Fruit fly (Drosophila melanogaster) whole organism, pupa: ENCODE measurements around the gene CG42538.

Experiments
- CG10348 ChIP-seq: fragments of 200-800 bp; sonication (Bioruptor generic); IDR thresholded peaks from 2 replicates; pipeline ENCODE4 v1.3.6; 2022; ENCODE audit warnings: missing biosample characterization, missing genetic modification characterization
- CG12605 ChIP-seq: fragments of 200-800 bp; sonication (Bioruptor generic); IDR thresholded peaks from 2 replicates; pipeline ENCODE4 v1.3.6; 2022; ENCODE audit warnings: missing biosample characterization, missing genetic modification characterization
- CG14655 ChIP-seq: fragments of 200-800 bp; sonication (Bioruptor generic); optimal IDR thresholded peaks from 3 replicates; lab custom pipeline; 2017; ENCODE audit warnings: mild to moderate bottlenecking, missing biosample characterization, missing genetic modification reagents, missing genetic modification characterization
- CG15710 ChIP-seq: fragments of 200-800 bp; sonication (Bioruptor generic); optimal IDR thresholded peaks from 2 replicates; lab custom pipeline; 2018; ENCODE audit warnings: missing biosample characterization, mild to moderate bottlenecking, missing genetic modification characterization, moderate library complexity
- CG17806 ChIP-seq: fragments of 200-800 bp; sonication (Bioruptor generic); optimal IDR thresholded peaks from 2 replicates; lab custom pipeline; 2018; ENCODE audit warnings: missing biosample characterization, mild to moderate bottlenecking, missing genetic modification characterization, moderate library complexity
- CG32121 ChIP-seq: fragments of 200-800 bp; sonication (Bioruptor generic); IDR thresholded peaks from 2 replicates; pipeline ENCODE4 v1.3.6; 2022; ENCODE audit warnings: missing biosample characterization, missing genetic modification characterization
- CG34367 ChIP-seq: fragments of 200-800 bp; sonication (Bioruptor generic); optimal IDR thresholded peaks from 2 replicates; lab custom pipeline; 2018; ENCODE audit warnings: missing biosample characterization, mild to moderate bottlenecking, missing genetic modification characterization
- CG4496 ChIP-seq: fragments of 200-800 bp; sonication (Bioruptor generic); IDR thresholded peaks from 3 replicates; pipeline ENCODE4 v1.3.6; 2022; ENCODE audit warnings: missing biosample characterization, missing genetic modification characterization
- CG8159 ChIP-seq: fragments of 200-800 bp; sonication (Bioruptor generic); optimal IDR thresholded peaks from 3 replicates; lab custom pipeline; 2018; ENCODE audit warnings: missing biosample characterization, mild to moderate bottlenecking, missing genetic modification characterization, moderate library complexity
- CG8301 ChIP-seq: fragments of 200-800 bp; sonication (Bioruptor generic); optimal IDR thresholded peaks from 2 replicates; lab custom pipeline; 2018; ENCODE audit warnings: missing biosample characterization, mild to moderate bottlenecking, missing genetic modification characterization
- CG9948 ChIP-seq: fragments of 200-800 bp; sonication (Bioruptor generic); optimal IDR thresholded peaks from 2 replicates; lab custom pipeline; 2018; ENCODE audit warnings: missing biosample characterization, mild to moderate bottlenecking, missing genetic modification characterization, moderate library complexity
- D1 ChIP-seq: fragments of 200-800 bp; sonication (Bioruptor generic); optimal IDR thresholded peaks from 2 replicates; lab custom pipeline; 2018; ENCODE audit warnings: missing biosample characterization, mild to moderate bottlenecking, missing genetic modification characterization, moderate library complexity
- EcR ChIP-seq: fragments of 200-800 bp; sonication (Bioruptor generic); optimal IDR thresholded peaks from 3 replicates; lab custom pipeline; 2019; ENCODE audit warnings: missing biosample characterization, missing genetic modification characterization, mild to moderate bottlenecking, moderate library complexity, missing genetic modification reagents
- Ets98B ChIP-seq: fragments of 200-800 bp; sonication (Bioruptor generic); IDR thresholded peaks from 2 replicates; pipeline ENCODE4 v1.3.6; 2022; ENCODE audit warnings: missing biosample characterization, missing genetic modification characterization
- Pif1A ChIP-seq: fragments of 200-800 bp; sonication (Bioruptor generic); optimal IDR thresholded peaks from 3 replicates; lab custom pipeline; 2016; ENCODE audit warnings: missing biosample characterization, missing genetic modification characterization
- Pif1B ChIP-seq: fragments of 200-800 bp; sonication (Bioruptor generic); optimal IDR thresholded peaks from 3 replicates; lab custom pipeline; 2016; ENCODE audit warnings: missing biosample characterization, missing genetic modification characterization
- Snoo ChIP-seq: fragments of 200-800 bp; sonication (Bioruptor generic); optimal IDR thresholded peaks from 3 replicates; lab custom pipeline; 2017; ENCODE audit warnings: missing biosample characterization, mild to moderate bottlenecking, missing genetic modification characterization, inconsistent platforms
- fd96Ca ChIP-seq: fragments of 200-800 bp; sonication (Bioruptor generic); IDR thresholded peaks from 3 replicates; pipeline ENCODE4 v1.3.6; 2022; ENCODE audit warnings: missing biosample characterization, missing genetic modification characterization
- gl ChIP-seq: fragments of 200-800 bp; sonication (Bioruptor generic); optimal IDR thresholded peaks from 2 replicates; lab custom pipeline; 2018; ENCODE audit warnings: missing biosample characterization, mild to moderate bottlenecking, missing genetic modification characterization
- rn ChIP-seq: fragments of 200-800 bp; sonication (Bioruptor generic); IDR thresholded peaks from 2 replicates; pipeline ENCODE4 v1.3.6; 2022; ENCODE audit warnings: missing biosample characterization, missing genetic modification characterization

CG42538 gene

DNA sequence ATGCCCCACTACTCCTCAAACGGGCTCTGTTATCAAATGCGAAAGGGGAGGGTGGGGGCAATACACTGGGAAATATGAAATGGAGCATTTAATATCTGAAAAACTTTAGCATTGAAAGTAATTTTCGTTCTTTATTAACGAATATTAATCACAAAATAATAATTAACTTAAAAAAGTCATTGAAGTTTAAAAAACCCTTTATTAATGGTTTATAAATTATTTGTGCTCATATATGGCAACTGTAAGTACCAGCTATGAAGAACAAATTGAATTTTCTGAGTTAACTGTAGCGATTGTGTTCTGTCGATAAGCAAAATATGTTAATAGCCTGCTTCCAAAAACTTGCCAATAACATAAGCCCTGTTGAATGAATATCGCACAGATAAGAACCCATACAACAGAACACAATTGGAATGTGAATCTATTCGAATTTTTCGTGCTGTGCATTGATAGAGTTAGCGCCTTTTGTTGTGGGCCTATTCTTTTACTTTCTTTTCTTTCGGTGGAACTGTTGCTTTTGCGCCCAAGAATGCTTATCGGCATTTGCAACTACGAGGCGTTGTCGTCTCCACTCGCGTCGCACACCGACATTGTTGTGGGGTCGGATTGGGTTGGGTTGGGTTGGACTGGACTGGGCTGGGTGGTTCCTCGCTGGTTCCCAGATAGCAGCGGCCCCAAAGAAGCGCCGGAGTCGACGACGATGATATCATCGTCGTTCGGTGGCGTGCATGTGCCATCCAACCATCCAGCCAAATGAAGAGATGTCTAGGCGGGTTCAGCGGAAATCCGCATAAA lies 26.7 kb downstream of the CG42538 start:
- TF ChIP-seq fd96Ca (GFP tag; lab: Robert Waterston, UW) (no peak), CG32121 (GFP tag; lab: Robert Waterston, UW) (peak; percentile 31; the same call in 1 of the 2 replicates), CG14655 (GFP tag; lab: Kevin White, UChicago) (peak; percentile 80), CG8301 (tag; lab: Kevin White, UChicago) (peak; percentile 61), EcR (GFP tag; lab: Kevin White, UChicago) (peak; percentile 36), CG10348 (no peak)

DNA sequence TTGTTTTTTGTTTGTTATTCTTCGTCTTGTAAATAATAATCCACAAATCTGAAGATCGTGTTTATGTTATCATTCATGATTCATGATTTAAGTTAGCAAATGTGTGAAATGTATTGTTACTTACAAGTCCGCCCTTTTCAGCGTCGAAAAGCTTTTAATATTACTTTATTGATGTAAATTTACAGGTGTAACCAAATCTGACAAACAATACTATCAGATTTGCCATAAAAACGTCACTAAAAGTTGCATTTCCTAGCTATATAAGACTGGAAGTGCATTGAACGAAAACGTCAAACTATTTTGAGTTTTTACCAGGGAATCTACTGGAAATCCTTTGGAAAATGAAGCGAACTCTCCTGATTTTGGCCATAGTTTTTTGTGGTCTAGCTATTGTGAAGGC lies 47.9 kb downstream of the CG42538 start, which contains the start of gene CG33258:
Gene CG33258, plus strand, starts transcription at position 301 of the 400 bp plus-strand sequence.
- no peak for TF ChIP-seq CG32121 (GFP tag; lab: Robert Waterston, UW)
- TF ChIP-seq CG10348 = no peak
- no peak for TF ChIP-seq Snoo
- TF ChIP-seq Ets98B (GFP tag; lab: Robert Waterston, UW) = no peak
- TF ChIP-seq CG17806 = no peak
- no peak for TF ChIP-seq fd96Ca (GFP tag; lab: Robert Waterston, UW)
- no peak for TF ChIP-seq CG34367 (tag; lab: Kevin White, UChicago)
- TF ChIP-seq CG8159 (tag; lab: Kevin White, UChicago) = no peak
- TF ChIP-seq CG4496 (GFP tag; lab: Robert Waterston, UW) = no peak
- no peak for TF ChIP-seq EcR (GFP tag; lab: Kevin White, UChicago)
- no peak for TF ChIP-seq CG15710 (tag; lab: Kevin White, UChicago)
- no peak for TF ChIP-seq CG9948 (tag; lab: Kevin White, UChicago)
- TF ChIP-seq CG12605 (GFP tag; lab: Robert Waterston, UW) = no peak
- no peak for TF ChIP-seq CG14655 (GFP tag; lab: Kevin White, UChicago)
- no peak for TF ChIP-seq rn (GFP tag; lab: Robert Waterston, UW)
- TF ChIP-seq Pif1B (GFP tag; lab: Kevin White, UChicago) = no peak
- no peak for TF ChIP-seq D1
- no peak for TF ChIP-seq Pif1A (GFP tag; lab: Kevin White, UChicago)
- TF ChIP-seq CG8301 (tag; lab: Kevin White, UChicago) = no peak
- no peak for TF ChIP-seq gl (tag; lab: Kevin White, UChicago)

DNA sequence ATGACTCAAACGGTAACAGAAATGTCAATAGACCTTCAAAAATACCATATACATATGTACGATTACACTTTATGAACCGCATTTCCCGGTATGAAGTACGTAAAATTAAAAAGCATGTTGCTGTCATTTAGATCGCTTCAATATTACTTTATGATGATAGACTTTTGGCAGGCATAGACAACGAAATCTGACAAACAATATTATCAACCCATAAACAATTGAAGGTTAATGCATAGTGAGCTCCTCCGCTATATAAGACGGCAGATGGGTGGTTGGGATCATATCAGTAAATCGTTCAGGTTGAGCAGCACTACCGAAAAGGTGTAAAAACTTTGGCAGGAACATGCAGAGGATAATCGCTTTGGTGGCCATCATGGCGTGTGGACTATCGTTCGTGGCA lies 49.4 kb downstream of the CG42538 start, which contains the start of gene CG13075:
Gene CG13075, plus strand, starts transcription at position 301 of the 400 bp plus-strand sequence.
- no peak for TF ChIP-seq Ets98B (GFP tag; lab: Robert Waterston, UW)
- TF ChIP-seq CG34367 (tag; lab: Kevin White, UChicago) = no peak
- no peak for TF ChIP-seq CG8301 (tag; lab: Kevin White, UChicago)
- no peak for TF ChIP-seq CG8159 (tag; lab: Kevin White, UChicago)
- no peak for TF ChIP-seq Snoo
- TF ChIP-seq CG14655 (GFP tag; lab: Kevin White, UChicago) = no peak
- no peak for TF ChIP-seq D1
- TF ChIP-seq CG15710 (tag; lab: Kevin White, UChicago) = no peak
- TF ChIP-seq fd96Ca (GFP tag; lab: Robert Waterston, UW) = no peak
